Fruit fly (Drosophila melanogaster) Kc167 (cell line): ENCODE data around the gene CG33108.

ENCODE experiments used
- Sin3A ChIP-seq: fragments of >200 bp; optimal IDR thresholded peaks from 2 replicates; lab custom pipeline; 2018; ENCODE audit warnings: missing external identifiers
- psq ChIP-seq: fragments of >200 bp; optimal IDR thresholded peaks from 2 replicates; lab custom pipeline; 2017; ENCODE audit warnings: missing external identifiers

dm6 chr3R:23947002-23947401 lies 48.5 kb upstream of the CG33108 start:
- no peak for TF ChIP-seq psq
- no peak for TF ChIP-seq Sin3A (lab: Kevin White, UChicago)
